Worm (Caenorhabditis elegans): Measurements from ENCODE around the gene R05G6.10.
A peak's percentile ranks its signal among the peaks of the same experiment; 100 is the strongest.

The R05G6.10 gene

ce11 chrIV:7530226-7531070 is 11.9 kb downstream of the R05G6.10 start:
- TF ChIP-seq unc-62 (GFP tag; optimal IDR thresholded peaks at IDR 0.05 in 1 of 2) = peak in 1 of 2 experiments; percentile 90
- no peak for TF ChIP-seq unc-62 (tag; optimal IDR thresholded peaks at IDR 0.05)
- no peak for TF ChIP-seq nhr-111 (GFP tag; optimal IDR thresholded peaks at IDR 0.05)
- TF ChIP-seq mdl-1 (tag; optimal IDR thresholded peaks at IDR 0.05) = peak in 1 of 2 experiments; percentile 34
- peak; percentile 92 for TF ChIP-seq aha-1 (tag)
- no peak for TF ChIP-seq sdz-12 (GFP tag; optimal IDR thresholded peaks at IDR 0.05)
- no peak for TF ChIP-seq mxl-3 (GFP tag; optimal IDR thresholded peaks at IDR 0.05)
- TF ChIP-seq hlh-30 (tag; optimal IDR thresholded peaks at IDR 0.05; ENCODE audit: insufficient read depth) = peak; percentile 33
- peak; percentile 30 for TF ChIP-seq cey-2 (tag; optimal IDR thresholded peaks at IDR 0.05; ENCODE audit: borderline replicate concordance, insufficient read depth)
- TF ChIP-seq mep-1 (tag; optimal IDR thresholded peaks at IDR 0.05) = no peak
- TF ChIP-seq zip-2 (tag; optimal IDR thresholded peaks at IDR 0.05) = no peak
- peak; percentile 34 for TF ChIP-seq nhr-28 (tag; optimal IDR thresholded peaks at IDR 0.05)
- no peak for TF ChIP-seq ces-1 (GFP tag; optimal IDR thresholded peaks at IDR 0.05)
- no peak for TF ChIP-seq arid-1 (GFP tag; conservative IDR thresholded peaks at IDR 0.05)
- no peak for TF ChIP-seq fos-1 (tag; optimal IDR thresholded peaks at IDR 0.05)

DNA sequence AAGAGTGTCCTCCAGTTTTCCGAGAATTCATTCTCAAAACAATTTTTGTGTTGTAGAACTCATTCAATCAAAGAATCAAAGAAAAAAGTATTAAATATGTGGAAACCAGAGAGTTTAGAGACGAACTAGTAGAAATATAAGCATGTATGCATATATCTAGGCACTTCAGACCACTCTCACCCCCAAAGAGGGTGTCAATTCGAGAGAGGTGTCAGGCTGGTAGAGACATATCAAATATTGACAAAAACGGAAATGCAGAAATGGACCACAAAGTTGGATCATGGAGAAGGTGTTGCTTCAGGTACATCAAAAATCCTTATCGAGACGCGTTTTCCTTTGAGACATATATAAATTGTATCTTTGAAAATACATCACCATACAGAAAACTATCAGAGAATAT is 18.6 kb downstream of the R05G6.10 start:
- TF ChIP-seq lin-15B (tag; optimal IDR thresholded peaks at IDR 0.05) (no peak), unc-62 (GFP tag; optimal IDR thresholded peaks at IDR 0.05 in 1 of 2) (peak in 1 of 2 experiments; percentile 92), unc-62 (tag; optimal IDR thresholded peaks at IDR 0.05) (no peak)

DNA sequence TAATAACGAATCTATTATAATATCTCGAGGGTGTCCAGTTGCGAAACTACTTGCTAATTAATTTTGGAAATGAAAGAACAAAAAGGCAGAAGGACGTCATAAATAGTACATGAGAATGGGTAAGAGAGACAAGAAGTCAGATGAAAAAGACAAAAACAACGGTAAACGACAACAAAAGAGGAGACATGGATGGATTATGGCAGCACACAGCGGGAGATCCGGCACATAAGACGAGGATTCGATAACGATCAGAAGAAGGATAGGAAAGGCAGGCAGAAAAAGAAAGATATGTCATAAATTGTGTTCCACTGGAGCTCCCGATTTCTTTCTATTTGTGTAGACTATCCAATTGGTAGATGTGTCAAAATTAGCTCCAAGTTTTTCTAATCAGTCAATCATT is 20.7 kb downstream of the R05G6.10 start:
- TF ChIP-seq aha-1 (tag) (peak; percentile 39), F10B5.3 (tag; optimal IDR thresholded peaks at IDR 0.05) (no peak)

- TF ChIP-seq lir-3 (tag; optimal IDR thresholded peaks at IDR 0.05) = no peak
- TF ChIP-seq pqm-1 (tag; optimal IDR thresholded peaks at IDR 0.05) = peak; percentile 7
- no peak for TF ChIP-seq fos-1 (tag; optimal IDR thresholded peaks at IDR 0.05)
- no peak for TF ChIP-seq lin-15B (tag; optimal IDR thresholded peaks at IDR 0.05)
- TF ChIP-seq php-3 (GFP tag; IDR thresholded peaks at IDR 0.05) = peak; percentile 39; the same call in 1 of the 2 replicates
- TF ChIP-seq ama-1 (optimal IDR thresholded peaks at IDR 0.05) = no peak
- TF ChIP-seq Y5F2A.4 (GFP tag; optimal IDR thresholded peaks at IDR 0.05) = no peak
- no peak for TF ChIP-seq ceh-44 (GFP tag; IDR thresholded peaks at IDR 0.05)
- TF ChIP-seq nhr-28 (tag; optimal IDR thresholded peaks at IDR 0.05) = peak; percentile 22
- no peak for TF ChIP-seq set-16 (GFP tag; IDR thresholded peaks at IDR 0.05)
- peak; percentile 34 for TF ChIP-seq mep-1 (tag; optimal IDR thresholded peaks at IDR 0.05)
- peak; percentile 49 for TF ChIP-seq hlh-11 (tag; optimal IDR thresholded peaks at IDR 0.05)
- TF ChIP-seq hmg-1.1 (GFP tag; IDR thresholded peaks at IDR 0.05) = no peak
- no peak for TF ChIP-seq ceh-28 (tag; optimal IDR thresholded peaks at IDR 0.05)
- no peak for TF ChIP-seq nhr-10 (tag; optimal IDR thresholded peaks at IDR 0.05)
- no peak for TF ChIP-seq snpc-1.2 (GFP tag; IDR thresholded peaks at IDR 0.05)
- TF ChIP-seq daf-16 (GFP tag; optimal IDR thresholded peaks at IDR 0.05) = no peak
- peak; percentile 40 for TF ChIP-seq daf-16 (tag; optimal IDR thresholded peaks at IDR 0.05)
- TF ChIP-seq daf-12 (tag; optimal IDR thresholded peaks at IDR 0.05) = no peak
- no peak for TF ChIP-seq nhr-48 (tag; optimal IDR thresholded peaks at IDR 0.05)
- peak; percentile 17 for TF ChIP-seq aha-1 (tag)
- peak; percentile 36; the same call in 1 of the 2 replicates for TF ChIP-seq dmd-6 (GFP tag; IDR thresholded peaks at IDR 0.05)
- TF ChIP-seq lin-1 (GFP tag; IDR thresholded peaks at IDR 0.05) = no peak
- no peak for TF ChIP-seq lin-13 (GFP tag; optimal IDR thresholded peaks at IDR 0.05)
- TF ChIP-seq dve-1 (tag; optimal IDR thresholded peaks at IDR 0.05; ENCODE audit: insufficient read depth) = peak; percentile 20
- TF ChIP-seq hlh-30 (tag; optimal IDR thresholded peaks at IDR 0.05; ENCODE audit: insufficient read depth) = peak; percentile 34
- TF ChIP-seq jun-1 (tag; optimal IDR thresholded peaks at IDR 0.05) = no peak
- peak in 1 of 2 experiments; percentile 25 for TF ChIP-seq unc-62 (GFP tag; optimal IDR thresholded peaks at IDR 0.05 in 1 of 2)
- no peak for TF ChIP-seq unc-62 (tag; optimal IDR thresholded peaks at IDR 0.05)
- TF ChIP-seq duxl-1 (tag; optimal IDR thresholded peaks at IDR 0.05; ENCODE audit: poor library complexity) = no peak
- no peak for TF ChIP-seq nhr-111 (GFP tag; optimal IDR thresholded peaks at IDR 0.05)
Measured at ce11 chrIV:7520841-7521240, 21.5 kb downstream of the R05G6.10 start.
